Worm (Caenorhabditis elegans): ENCODE data around the gene fli-1.

fli-1 gene

ce11 chrIII:8688438-8688946 is 5.0 kb upstream of the fli-1 start, which contains the start of gene hadb-1:
hadb-1 (minus strand) TSS chrIII:8688488.
- TF ChIP-seq flh-1 (GFP tag; optimal IDR thresholded peaks at IDR 0.05) (no peak), blmp-1 (tag; optimal IDR thresholded peaks at IDR 0.05) (no peak), nhr-28 (tag; optimal IDR thresholded peaks at IDR 0.05) (no peak), ceh-43 (GFP tag; optimal IDR thresholded peaks at IDR 0.05) (no peak), ceh-39 (tag; optimal IDR thresholded peaks at IDR 0.05) (no peak), cnd-1 (tag; optimal IDR thresholded peaks at IDR 0.05) (no peak), elt-1 (tag; optimal IDR thresholded peaks at IDR 0.05; ENCODE audit: borderline replicate concordance, insufficient read depth) (no peak), nhr-2 (tag; optimal IDR thresholded peaks at IDR 0.05) (no peak), ceh-83 (GFP tag; optimal IDR thresholded peaks at IDR 0.05) (no peak), drap-1 (GFP tag; optimal IDR thresholded peaks at IDR 0.05) (no peak), nhr-76 (tag; optimal IDR thresholded peaks at IDR 0.05) (no peak), snpc-4 (tag; optimal IDR thresholded peaks at IDR 0.05) (no peak), bed-3 (GFP tag; optimal IDR thresholded peaks at IDR 0.05) (no peak)

ce11 chrIII:8685590-8686240 is 2.2 kb upstream of the fli-1 start:
- TF ChIP-seq ham-2 (GFP tag; optimal IDR thresholded peaks at IDR 0.05) (no peak), nhr-2 (tag; optimal IDR thresholded peaks at IDR 0.05) (no peak), lsy-2 (tag; optimal IDR thresholded peaks at IDR 0.05) (no peak), mep-1 (tag; optimal IDR thresholded peaks at IDR 0.05) (no peak), lin-13 (tag; optimal IDR thresholded peaks at IDR 0.05) (no peak), flh-1 (GFP tag; optimal IDR thresholded peaks at IDR 0.05) (no peak), ceh-39 (tag; optimal IDR thresholded peaks at IDR 0.05) (no peak), zip-8 (tag; optimal IDR thresholded peaks at IDR 0.05) (no peak), ces-1 (GFP tag; optimal IDR thresholded peaks at IDR 0.05) (no peak), elt-1 (tag; optimal IDR thresholded peaks at IDR 0.05; ENCODE audit: borderline replicate concordance, insufficient read depth) (no peak)

ce11 chrIII:8684421-8684820 is 885 bp upstream of the fli-1 start, which contains the start of gene anmt-1:
anmt-1 (plus strand) TSS chrIII:8684808.
- TF ChIP-seq unc-62 (GFP tag; optimal IDR thresholded peaks at IDR 0.05) (peak; percentile 42), zip-8 (tag; optimal IDR thresholded peaks at IDR 0.05) (no peak), ceh-83 (GFP tag; optimal IDR thresholded peaks at IDR 0.05) (no peak), mep-1 (tag; optimal IDR thresholded peaks at IDR 0.05) (no peak), nhr-237 (tag; optimal IDR thresholded peaks at IDR 0.05) (no peak), pha-4 (tag; optimal IDR thresholded peaks at IDR 0.05) (no peak), cnd-1 (tag; optimal IDR thresholded peaks at IDR 0.05) (no peak), nhr-12 (tag; optimal IDR thresholded peaks at IDR 0.05) (no peak), ceh-43 (GFP tag; optimal IDR thresholded peaks at IDR 0.05) (no peak), flh-1 (GFP tag; optimal IDR thresholded peaks at IDR 0.05) (no peak), lin-13 (tag; optimal IDR thresholded peaks at IDR 0.05) (no peak), mls-2 (tag; optimal IDR thresholded peaks at IDR 0.05) (no peak), ces-1 (GFP tag; optimal IDR thresholded peaks at IDR 0.05) (no peak), M03D4.4 (tag; optimal IDR thresholded peaks at IDR 0.05) (no peak), elt-3 (tag; optimal IDR thresholded peaks at IDR 0.05) (no peak), sem-2 (GFP tag; optimal IDR thresholded peaks at IDR 0.05) (no peak), elt-1 (tag; optimal IDR thresholded peaks at IDR 0.05; ENCODE audit: borderline replicate concordance, insufficient read depth) (no peak), unc-39 (tag; optimal IDR thresholded peaks at IDR 0.05) (no peak), hlh-1 (tag; optimal IDR thresholded peaks at IDR 0.05) (peak; percentile 61), tbx-8 (GFP tag; optimal IDR thresholded peaks at IDR 0.05) (no peak), ztf-11 (tag; optimal IDR thresholded peaks at IDR 0.05) (no peak), ceh-39 (tag; optimal IDR thresholded peaks at IDR 0.05) (no peak), bed-3 (GFP tag; optimal IDR thresholded peaks at IDR 0.05) (no peak), unc-120 (tag; optimal IDR thresholded peaks at IDR 0.05; ENCODE audit: poor library complexity, severe bottlenecking) (peak; percentile 52)

- TF ChIP-seq nhr-237 (tag; optimal IDR thresholded peaks at IDR 0.05): no peak
- TF ChIP-seq ham-2 (GFP tag; optimal IDR thresholded peaks at IDR 0.05): peak; percentile 91
- TF ChIP-seq ceh-83 (GFP tag; optimal IDR thresholded peaks at IDR 0.05): peak; percentile 97
- TF ChIP-seq unc-62 (GFP tag; optimal IDR thresholded peaks at IDR 0.05): peak; percentile 43
- peak; percentile 95 for TF ChIP-seq cnd-1 (tag; optimal IDR thresholded peaks at IDR 0.05)
- TF ChIP-seq nhr-12 (tag; optimal IDR thresholded peaks at IDR 0.05): peak; percentile 22
- TF ChIP-seq elt-1 (tag; optimal IDR thresholded peaks at IDR 0.05; ENCODE audit: borderline replicate concordance, insufficient read depth): peak; percentile 61
- TF ChIP-seq ceh-43 (GFP tag; optimal IDR thresholded peaks at IDR 0.05): peak; percentile 93
- TF ChIP-seq tbx-8 (GFP tag; optimal IDR thresholded peaks at IDR 0.05): peak; percentile 89
- peak; percentile 20 for TF ChIP-seq nhr-2 (tag; optimal IDR thresholded peaks at IDR 0.05)
- peak; percentile 50 for TF ChIP-seq blmp-1 (tag; optimal IDR thresholded peaks at IDR 0.05)
- peak; percentile 90 for TF ChIP-seq unc-120 (tag; optimal IDR thresholded peaks at IDR 0.05; ENCODE audit: poor library complexity, severe bottlenecking)
- TF ChIP-seq nhr-28 (tag; optimal IDR thresholded peaks at IDR 0.05): peak; percentile 79
- TF ChIP-seq mep-1 (tag; optimal IDR thresholded peaks at IDR 0.05): peak; percentile 60
- no peak for TF ChIP-seq snpc-4 (tag; optimal IDR thresholded peaks at IDR 0.05)
- no peak for TF ChIP-seq zip-8 (tag; optimal IDR thresholded peaks at IDR 0.05)
- peak; percentile 62 for TF ChIP-seq pha-4 (tag; optimal IDR thresholded peaks at IDR 0.05)
- peak; percentile 94 for TF ChIP-seq sem-2 (GFP tag; optimal IDR thresholded peaks at IDR 0.05)
- TF ChIP-seq ces-1 (GFP tag; optimal IDR thresholded peaks at IDR 0.05): peak; percentile 44
- TF ChIP-seq unc-39 (tag; optimal IDR thresholded peaks at IDR 0.05): peak; percentile 33
- TF ChIP-seq lsy-2 (tag; optimal IDR thresholded peaks at IDR 0.05): peak; percentile 66
- TF ChIP-seq hlh-1 (tag; optimal IDR thresholded peaks at IDR 0.05): peak; percentile 67
- peak; percentile 91 for TF ChIP-seq bed-3 (GFP tag; optimal IDR thresholded peaks at IDR 0.05)
- TF ChIP-seq ztf-11 (tag; optimal IDR thresholded peaks at IDR 0.05): peak; percentile 61
- TF ChIP-seq nhr-76 (tag; optimal IDR thresholded peaks at IDR 0.05): no peak
- TF ChIP-seq mab-5 (tag; optimal IDR thresholded peaks at IDR 0.05): no peak
- peak; percentile 43 for TF ChIP-seq ceh-39 (tag; optimal IDR thresholded peaks at IDR 0.05)
- TF ChIP-seq mls-2 (tag; optimal IDR thresholded peaks at IDR 0.05): peak; percentile 98
- peak; percentile 98 for TF ChIP-seq drap-1 (GFP tag; optimal IDR thresholded peaks at IDR 0.05)
- TF ChIP-seq flh-1 (GFP tag; optimal IDR thresholded peaks at IDR 0.05): peak; percentile 87
- TF ChIP-seq lin-32 (GFP tag; optimal IDR thresholded peaks at IDR 0.05): peak; percentile 95
- TF ChIP-seq elt-3 (tag; optimal IDR thresholded peaks at IDR 0.05): peak; percentile 63
- peak; percentile 98 for TF ChIP-seq sptf-1 (tag; optimal IDR thresholded peaks at IDR 0.05)
- peak; percentile 96 for TF ChIP-seq M03D4.4 (tag; optimal IDR thresholded peaks at IDR 0.05)
- peak; percentile 22 for TF ChIP-seq lin-13 (tag; optimal IDR thresholded peaks at IDR 0.05)
Observed at ce11 chrIII:8678371-8678770, 5.2 kb downstream of the fli-1 start.
